Worm (Caenorhabditis elegans): ENCODE results near the gene F17C11.26.

F17C11.26 gene

ce11 chrV:10897172-10897571, 44.1 kb upstream of the F17C11.26 start (continued):
- TF ChIP-seq elt-2 (tag; optimal IDR thresholded peaks at IDR 0.05), result peak; percentile 82
- no peak; the same call in 1 of the 2 replicates for TF ChIP-seq sox-2 (GFP tag; IDR thresholded peaks at IDR 0.05)
- TF ChIP-seq ztf-16 (tag; optimal IDR thresholded peaks at IDR 0.05), result peak; percentile 68
- TF ChIP-seq fkh-6 (tag; optimal IDR thresholded peaks at IDR 0.05), result peak; percentile 40
- no peak for TF ChIP-seq mec-3 (tag; optimal IDR thresholded peaks at IDR 0.05; ENCODE audit: borderline replicate concordance)
- peak; percentile 57 for TF ChIP-seq pat-9 (tag; optimal IDR thresholded peaks at IDR 0.05)
- peak; percentile 75 for TF ChIP-seq gmeb-2 (tag; optimal IDR thresholded peaks at IDR 0.05)
- peak; percentile 62 for TF ChIP-seq pros-1 (tag; optimal IDR thresholded peaks at IDR 0.05)
- TF ChIP-seq nhr-232 (tag; optimal IDR thresholded peaks at IDR 0.05), result no peak
- TF ChIP-seq ceh-14 (tag; optimal IDR thresholded peaks at IDR 0.05), result peak; percentile 77
- TF ChIP-seq unc-86 (tag; optimal IDR thresholded peaks at IDR 0.05), result peak; percentile 74
- TF ChIP-seq pqm-1 (tag; optimal IDR thresholded peaks at IDR 0.05), result peak; percentile 51
- TF ChIP-seq T23F11.4 (GFP tag; optimal IDR thresholded peaks at IDR 0.05), result peak; percentile 21
- no peak for TF ChIP-seq ceh-9 (tag; optimal IDR thresholded peaks at IDR 0.05)
- TF ChIP-seq hlh-8 (tag; optimal IDR thresholded peaks at IDR 0.05), result peak; percentile 53
- peak; percentile 23 for TF ChIP-seq K09A11.1 (tag; optimal IDR thresholded peaks at IDR 0.05; ENCODE audit: insufficient read depth)
- no peak for TF ChIP-seq odd-2 (tag; optimal IDR thresholded peaks at IDR 0.05)
- peak; percentile 60 for TF ChIP-seq hlh-30 (tag; optimal IDR thresholded peaks at IDR 0.05; ENCODE audit: insufficient read depth)
- peak; percentile 79 for TF ChIP-seq madf-2 (tag; optimal IDR thresholded peaks at IDR 0.05)
- no peak for TF ChIP-seq pag-3 (tag; optimal IDR thresholded peaks at IDR 0.05; ENCODE audit: borderline replicate concordance)
- peak; percentile 60 for TF ChIP-seq Y22D7AL.16 (tag; optimal IDR thresholded peaks at IDR 0.05)
- 0 out of 2 replicates have a peak, but pooled peaks have one; percentile 36 for TF ChIP-seq unc-3 (GFP tag; conservative IDR thresholded peaks at IDR 0.05)
- no peak for TF ChIP-seq unc-3 (tag; optimal IDR thresholded peaks at IDR 0.05)
- TF ChIP-seq C08G9.2 (tag; optimal IDR thresholded peaks at IDR 0.05), result peak; percentile 73
- TF ChIP-seq ceh-19 (GFP tag; optimal IDR thresholded peaks at IDR 0.05), result peak; percentile 65
- TF ChIP-seq ref-2 (tag; optimal IDR thresholded peaks at IDR 0.05), result peak; percentile 85
- TF ChIP-seq sox-4 (tag; optimal IDR thresholded peaks at IDR 0.05), result peak; percentile 52
- peak; percentile 88 for TF ChIP-seq ceh-18 (tag; optimal IDR thresholded peaks at IDR 0.05)
- TF ChIP-seq tbx-7 (tag; optimal IDR thresholded peaks at IDR 0.05), result peak; percentile 26
- peak; percentile 23 for TF ChIP-seq dmd-4 (tag; optimal IDR thresholded peaks at IDR 0.05; ENCODE audit: borderline replicate concordance)
- TF ChIP-seq ceh-22 (tag; optimal IDR thresholded peaks at IDR 0.05), result no peak
- peak; percentile 95 for TF ChIP-seq dve-1 (tag; optimal IDR thresholded peaks at IDR 0.05)
- peak; percentile 4 for TF ChIP-seq C38D4.7 (GFP tag; optimal IDR thresholded peaks at IDR 0.05)
- TF ChIP-seq ahr-1 (tag; optimal IDR thresholded peaks at IDR 0.05), result peak; percentile 65
- TF ChIP-seq sdc-2 (tag; optimal IDR thresholded peaks at IDR 0.05), result peak; percentile 52
- TF ChIP-seq ceh-34 (tag; optimal IDR thresholded peaks at IDR 0.05), result peak; percentile 89
- peak; percentile 85 for TF ChIP-seq unc-42 (tag; optimal IDR thresholded peaks at IDR 0.05)

ce11 chrV:10898107-10898506, 43.1 kb upstream of the F17C11.26 start, which contains the start of gene F32D8.7:
Gene F32D8.7 (plus strand): TSS chrV:10898435.
- no peak for TF ChIP-seq T23F11.4 (GFP tag; optimal IDR thresholded peaks at IDR 0.05)
- no peak for TF ChIP-seq C38D4.7 (GFP tag; optimal IDR thresholded peaks at IDR 0.05)
- no peak for TF ChIP-seq ttx-3 (tag; optimal IDR thresholded peaks at IDR 0.05)
- no peak for TF ChIP-seq lim-6 (tag; optimal IDR thresholded peaks at IDR 0.05)
- no peak for TF ChIP-seq sox-2 (GFP tag; IDR thresholded peaks at IDR 0.05)
- TF ChIP-seq ceh-6 (GFP tag; optimal IDR thresholded peaks at IDR 0.05), result no peak
- no peak for TF ChIP-seq ceh-31 (tag; optimal IDR thresholded peaks at IDR 0.05)

Data from whole organism, late embryonic.